Worm (Caenorhabditis elegans): ENCODE data around the gene unc-64.

Gene unc-64

ce11 chrIII:13302578-13302977, 25.5 kb downstream of the unc-64 start (continued):
- peak; percentile 6 for TF ChIP-seq tbp1 (GFP tag; optimal IDR thresholded peaks at IDR 0.05)
- peak; percentile 9; the same call in 1 of the 2 replicates for TF ChIP-seq dox-1 (GFP tag; IDR thresholded peaks at IDR 0.05)
- no peak for TF ChIP-seq aptf-2 (GFP tag; conservative IDR thresholded peaks at IDR 0.05)
- TF ChIP-seq F33H1.4 (GFP tag; IDR thresholded peaks at IDR 0.05), result 0 out of 2 replicates have a peak, but pooled peaks have one; percentile 7
- no peak for TF ChIP-seq C06A6.2 (GFP tag; conservative IDR thresholded peaks at IDR 0.05)
- TF ChIP-seq hsf-1 (GFP tag; IDR thresholded peaks at IDR 0.05), result peak; percentile 13; the same call in 1 of the 2 replicates
- TF ChIP-seq lin-26 (GFP tag; IDR thresholded peaks at IDR 0.05), result peak; percentile 21; the same call in 1 of the 2 replicates
- TF ChIP-seq hrde-1 (tag; optimal IDR thresholded peaks at IDR 0.05; ENCODE audit: borderline replicate concordance), result peak; percentile 81

- no peak for TF ChIP-seq F49E8.2 (tag; optimal IDR thresholded peaks at IDR 0.05; ENCODE audit: insufficient read depth)
- TF ChIP-seq lin-26 (GFP tag; IDR thresholded peaks at IDR 0.05), result peak; percentile 35; the same call in 1 of the 2 replicates
Observed at ce11 chrIII:13305537-13305936, 28.5 kb downstream of the unc-64 start.

DNA sequence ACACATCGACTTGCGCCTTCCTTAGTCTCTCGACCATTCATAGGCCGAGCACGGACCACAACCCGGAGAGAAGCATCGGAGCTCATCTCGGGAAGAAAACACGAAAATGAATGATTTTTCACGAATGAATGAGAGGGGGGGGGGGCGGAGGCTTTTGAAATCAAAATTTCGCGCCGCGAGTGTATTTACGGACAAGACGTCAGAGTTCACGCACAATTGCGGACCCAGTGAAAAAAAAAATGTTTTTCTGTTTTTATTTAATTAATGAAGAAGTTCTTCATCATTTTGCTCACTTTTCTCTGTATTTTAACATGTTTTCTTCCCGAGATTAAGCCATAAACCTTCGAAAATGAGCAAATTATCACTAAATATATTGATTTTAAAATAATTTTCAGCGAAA, 30.0 kb downstream of the unc-64 start, which contains the start of the genes klp-19 and slc-36.1:
klp-19 (minus strand) TSS at position 153 of the 400 bp plus-strand sequence.
slc-36.1 (plus strand) TSS at position 396 of the 400 bp plus-strand sequence.
- TF ChIP-seq cebp-2 (GFP tag; IDR thresholded peaks at IDR 0.05) (no peak), F33H1.4 (GFP tag; IDR thresholded peaks at IDR 0.05) (peak; percentile 69), dox-1 (GFP tag; IDR thresholded peaks at IDR 0.05) (peak; percentile 68), efl-1 (GFP tag; optimal IDR thresholded peaks at IDR 0.05) (peak; percentile 88), F23B12.7 (tag; optimal IDR thresholded peaks at IDR 0.05; ENCODE audit: insufficient read depth) (peak; percentile 78), egrh-3 (GFP tag; IDR thresholded peaks at IDR 0.05) (peak; percentile 62), lin-35 (GFP tag; optimal IDR thresholded peaks at IDR 0.05) (peak in 1 of 3 experiments; percentile 44), madf-10 (tag; optimal IDR thresholded peaks at IDR 0.05) (no peak), snpc-3.4 (tag; optimal IDR thresholded peaks at IDR 0.05) (peak; percentile 51), B0019.2 (GFP tag; conservative IDR thresholded peaks at IDR 0.05) (no peak), mcd-1 (GFP tag; IDR thresholded peaks at IDR 0.05) (peak; percentile 62), lsl-1 (GFP tag; optimal IDR thresholded peaks at IDR 0.05) (peak; percentile 64), xnd-1 (tag; optimal IDR thresholded peaks at IDR 0.05) (peak; percentile 60), hmg-1.2 (GFP tag; IDR thresholded peaks at IDR 0.05) (peak; percentile 13; the same call in 1 of the 2 replicates), cebp-1 (GFP tag; IDR thresholded peaks at IDR 0.05) (no peak), cebp-1 (tag; optimal IDR thresholded peaks at IDR 0.05) (peak; percentile 41), lin-54 (GFP tag; optimal IDR thresholded peaks at IDR 0.05) (peak; percentile 78), tbp1 (GFP tag; optimal IDR thresholded peaks at IDR 0.05) (peak; percentile 11), ceh-100 (GFP tag; IDR thresholded peaks at IDR 0.05) (peak; percentile 48), rcor-1 (GFP tag; IDR thresholded peaks at IDR 0.05) (peak; percentile 47), ceh-91 (GFP tag; IDR thresholded peaks at IDR 0.05) (peak; percentile 66), F39B2.1 (GFP tag; IDR thresholded peaks at IDR 0.05) (no peak), athp-1 (tag; optimal IDR thresholded peaks at IDR 0.05) (peak; percentile 53), Y53G8AR.9 (GFP tag; conservative IDR thresholded peaks at IDR 0.05) (no peak), C17E4.6 (GFP tag; IDR thresholded peaks at IDR 0.05) (peak; percentile 37; the same call in 1 of the 2 replicates), snpc-1.3 (tag; optimal IDR thresholded peaks at IDR 0.05; ENCODE audit: insufficient read depth) (peak; percentile 56), dpl-1 (GFP tag; optimal IDR thresholded peaks at IDR 0.05) (peak; percentile 84), madf-8 (GFP tag; conservative IDR thresholded peaks at IDR 0.05) (peak; percentile 52; the same call in 1 of the 2 replicates), nhr-90 (tag; optimal IDR thresholded peaks at IDR 0.05) (no peak), D2030.7 (GFP tag; IDR thresholded peaks at IDR 0.05) (peak; percentile 86), madf-6 (GFP tag; IDR thresholded peaks at IDR 0.05) (peak; percentile 90)
